Worm (Caenorhabditis elegans) whole organism, L3 larva: Measurements from ENCODE around the gene clec-177.
"Not testable (repeated sequence)": the region's sequence is repeated elsewhere in the genome, so short reads cannot be mapped to it uniquely, and the experiment has no call there.

Experiments
- ZK546.5 ChIP-seq: sonication (generic microtip); optimal IDR thresholded peaks from 2 replicates; lab custom pipeline; 2017; ENCODE audit warnings: missing biosample characterization, missing genetic modification characterization
- aly-2 ChIP-seq: fragments of 150-350 bp; optimal IDR thresholded peaks from 2 replicates; lab custom pipeline; 2014; ENCODE audit warnings: missing biosample characterization, missing genetic modification characterization
- ceh-82 ChIP-seq: fragments of 150-350 bp; optimal IDR thresholded peaks from 2 replicates; lab custom pipeline; 2014; ENCODE audit warnings: missing biosample characterization, missing genetic modification characterization
- ceh-9 ChIP-seq: sonication (generic microtip); optimal IDR thresholded peaks from 2 replicates; lab custom pipeline; 2018; ENCODE audit warnings: missing biosample characterization, missing genetic modification characterization
- egl-27 ChIP-seq: sonication (generic microtip); optimal IDR thresholded peaks from 4 replicates; lab custom pipeline; 2017; ENCODE audit warnings: missing biosample characterization, missing genetic modification reagents, missing genetic modification characterization
- fkh-10 ChIP-seq: sonication (generic microtip); optimal IDR thresholded peaks from 2 replicates; lab custom pipeline; 2017; ENCODE audit warnings: missing biosample characterization, missing genetic modification reagents, missing genetic modification characterization
- fos-1 ChIP-seq: fragments of 150-350 bp; optimal IDR thresholded peaks from 2 replicates; lab custom pipeline; 2014; ENCODE audit warnings: missing biosample characterization, missing genetic modification characterization
- lin-39 ChIP-seq: fragments of 150-350 bp; optimal IDR thresholded peaks from 2 replicates; lab custom pipeline; 2018; ENCODE audit warnings: missing biosample characterization, missing genetic modification reagents, missing genetic modification characterization
- mml-1 ChIP-seq: fragments of 150-350 bp; sonication (generic microtip); optimal IDR thresholded peaks from 3 replicates; lab custom pipeline; 2014; ENCODE audit warnings: missing biosample characterization, missing genetic modification characterization
- nhr-12 ChIP-seq: fragments of 150-350 bp; optimal IDR thresholded peaks from 2 replicates; lab custom pipeline; 2014; ENCODE audit warnings: missing biosample characterization, missing genetic modification characterization
- nhr-76 ChIP-seq: fragments of 150-350 bp; sonication (generic microtip); optimal IDR thresholded peaks from 5 replicates; lab custom pipeline; 2014; ENCODE audit warnings: missing biosample characterization, missing genetic modification characterization
- pha-4 ChIP-seq: fragments of 150-350 bp; optimal IDR thresholded peaks from 2 replicates; lab custom pipeline; 2014; ENCODE audit warnings: missing biosample characterization, missing genetic modification reagents, missing genetic modification characterization
- sea-2 ChIP-seq: fragments of 150-350 bp; sonication (generic microtip); optimal IDR thresholded peaks from 4 replicates; lab custom pipeline; 2014; ENCODE audit warnings: missing biosample characterization, missing genetic modification reagents, missing genetic modification characterization
- skn-1 ChIP-seq: fragments of 150-350 bp; optimal IDR thresholded peaks from 2 replicates; lab custom pipeline; 2014; ENCODE audit warnings: missing biosample characterization, missing genetic modification characterization

- not testable (repeated sequence) for TF ChIP-seq aly-2 (tag; lab: Kevin White, UChicago); nhr-12 (tag; lab: Kevin White, UChicago); fos-1 (tag; lab: Kevin White, UChicago); nhr-76 (tag; lab: Kevin White, UChicago); egl-27 (tag; lab: Kevin White, UChicago); sea-2 (GFP tag; lab: Kevin White, UChicago); mml-1 (tag; lab: Kevin White, UChicago); ceh-9 (tag; lab: Kevin White, UChicago); skn-1 (tag; lab: Kevin White, UChicago); fkh-10; pha-4; ZK546.5 (tag; lab: Kevin White, UChicago); lin-39; ceh-82 (tag; lab: Kevin White, UChicago)
Measured at ce11 chrIV:5016461-5016860, 30.1 kb downstream of the clec-177 start, which contains the start of gene ssq-4.
